Fruit fly (Drosophila melanogaster) whole organism: ENCODE measurements around the gene Ir68a.

Experiments
- CG8478 ChIP-seq: fragments of >200 bp; optimal IDR thresholded peaks from 2 replicates; lab custom pipeline; 2018; ENCODE audit warnings: inconsistent platforms
- Dll ChIP-seq: fragments of >200 bp; optimal IDR thresholded peaks from 2 replicates; lab custom pipeline; 2017
- EcR ChIP-seq, 2 experiments: fragments of >200 bp; optimal IDR thresholded peaks; 2 replicates each; lab custom pipeline; 2017; ENCODE audit warnings: missing biosample characterization in 2 of 2, missing genetic modification characterization in 2 of 2, missing genetic modification reagents in 2 of 2
- psq ChIP-seq: fragments of >200 bp; optimal IDR thresholded peaks from 2 replicates; lab custom pipeline; 2017
- usp ChIP-seq: fragments of >200 bp; optimal IDR thresholded peaks from 2 replicates; lab custom pipeline; 2017; ENCODE audit warnings: missing biosample characterization, missing genetic modification characterization, mixed read lengths

DNA sequence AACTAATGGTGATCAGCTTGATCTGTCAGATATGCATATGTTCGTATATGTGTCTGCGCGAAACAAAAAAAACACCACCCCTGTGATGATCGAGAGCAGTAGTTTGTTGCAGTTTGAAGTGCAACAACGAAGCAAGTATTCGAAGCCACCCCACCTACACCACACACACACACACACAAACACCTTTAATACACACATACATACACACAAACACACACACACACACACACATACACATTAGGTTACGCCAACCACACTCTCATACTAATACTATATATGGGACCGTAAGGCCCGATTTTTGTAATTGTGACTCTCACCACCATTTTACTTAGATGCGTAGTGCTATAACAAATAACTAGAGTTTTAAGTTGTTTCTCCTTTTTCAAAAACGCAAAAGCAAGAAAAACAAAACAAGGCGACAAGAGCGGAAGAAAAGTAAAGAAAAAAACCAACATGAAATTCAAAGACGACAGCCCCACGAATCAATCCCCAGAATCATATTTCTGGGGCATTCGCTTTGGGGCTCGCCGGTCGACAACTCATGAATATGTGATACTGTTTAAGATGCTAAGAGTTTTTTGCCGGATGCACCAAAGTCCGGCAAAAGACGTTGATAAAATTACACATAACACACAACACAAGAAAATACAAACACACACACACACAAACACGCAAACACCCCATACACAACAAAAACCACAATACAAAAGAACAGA is 18.6 kb upstream of the Ir68a start:
- no peak for TF ChIP-seq psq (lab: Kevin White, UChicago)
- no peak for TF ChIP-seq usp (GFP tag; lab: Kevin White, UChicago)
- TF ChIP-seq CG8478: no peak
- no peak for TF ChIP-seq EcR (GFP tag; optimal IDR thresholded peaks at IDR 0.05; lab: Kevin White, UChicago)
- TF ChIP-seq Dll (lab: Kevin White, UChicago): no peak
